Worm (Caenorhabditis elegans): ENCODE results near the gene ZK792.12.

ZK792.12 gene

ce11 chrIV:11646908-11647307 is 46.7 kb upstream of the ZK792.12 start:
- no peak for TF ChIP-seq mdl-1 (tag; optimal IDR thresholded peaks at IDR 0.05)
- TF ChIP-seq aly-2 (tag; optimal IDR thresholded peaks at IDR 0.05), result no peak
- TF ChIP-seq F13H6.1 (tag; optimal IDR thresholded peaks at IDR 0.05), result peak; percentile 19
- peak; percentile 7 for TF ChIP-seq nhr-6 (tag; optimal IDR thresholded peaks at IDR 0.05)
- no peak for TF ChIP-seq skn-1 (tag; optimal IDR thresholded peaks at IDR 0.05)
- no peak for TF ChIP-seq nhr-21 (tag; optimal IDR thresholded peaks at IDR 0.05)
- peak; percentile 40 for TF ChIP-seq nhr-129 (tag; optimal IDR thresholded peaks at IDR 0.05)
- TF ChIP-seq sma-9 (GFP tag; optimal IDR thresholded peaks at IDR 0.05), result peak; percentile 30
- no peak for TF ChIP-seq sma-9 (tag; optimal IDR thresholded peaks at IDR 0.05)
- TF ChIP-seq nhr-237 (tag; optimal IDR thresholded peaks at IDR 0.05), result no peak
- no peak for TF ChIP-seq ztf-1 (GFP tag; conservative IDR thresholded peaks at IDR 0.05)

- TF ChIP-seq elt-1 (tag; optimal IDR thresholded peaks at IDR 0.05) (no peak), ama-1 (optimal IDR thresholded peaks at IDR 0.05) (no peak), nhr-6 (tag; optimal IDR thresholded peaks at IDR 0.05) (peak; percentile 2), ztf-1 (GFP tag; conservative IDR thresholded peaks at IDR 0.05) (no peak), sma-9 (GFP tag; optimal IDR thresholded peaks at IDR 0.05) (peak; percentile 62), sma-9 (tag; optimal IDR thresholded peaks at IDR 0.05) (no peak), C34F6.9 (tag; optimal IDR thresholded peaks at IDR 0.05) (peak; percentile 30), zag-1 (tag; optimal IDR thresholded peaks at IDR 0.05) (no peak), mdl-1 (tag; optimal IDR thresholded peaks at IDR 0.05) (no peak), sem-4 (tag; optimal IDR thresholded peaks at IDR 0.05) (no peak), skn-1 (tag; optimal IDR thresholded peaks at IDR 0.05) (no peak), alr-1 (tag; optimal IDR thresholded peaks at IDR 0.05) (no peak), snpc-4 (tag; optimal IDR thresholded peaks at IDR 0.05) (no peak), gmeb-1 (tag; optimal IDR thresholded peaks at IDR 0.05) (no peak), unc-39 (tag; optimal IDR thresholded peaks at IDR 0.05) (no peak), crh-2 (tag; optimal IDR thresholded peaks at IDR 0.05) (no peak), F13H6.1 (tag; optimal IDR thresholded peaks at IDR 0.05) (peak; percentile 64), nhr-129 (tag; optimal IDR thresholded peaks at IDR 0.05) (peak; percentile 44), Y55F3AM.14 (GFP tag; optimal IDR thresholded peaks at IDR 0.05) (no peak), egl-27 (tag; optimal IDR thresholded peaks at IDR 0.05) (no peak), lin-11 (tag; optimal IDR thresholded peaks at IDR 0.05) (no peak), aly-2 (tag; optimal IDR thresholded peaks at IDR 0.05) (no peak), lsy-2 (tag; optimal IDR thresholded peaks at IDR 0.05) (peak in 1 of 2 experiments; percentile 27), fos-1 (tag; optimal IDR thresholded peaks at IDR 0.05) (no peak), peb-1 (tag; optimal IDR thresholded peaks at IDR 0.05) (no peak), ZK546.5 (tag; optimal IDR thresholded peaks at IDR 0.05) (no peak)
These were observed 44.6 kb upstream of the ZK792.12 start, which contains the start of gene ZK809.8 for ce11 chrIV:11649031-11649430. TSS of gene ZK809.8 (minus strand) at chrIV:11649064.

- TF ChIP-seq mab-5 (tag; optimal IDR thresholded peaks at IDR 0.05), result no peak
- no peak for TF ChIP-seq zag-1 (tag; optimal IDR thresholded peaks at IDR 0.05)
- TF ChIP-seq unc-55 (GFP tag; optimal IDR thresholded peaks at IDR 0.05), result no peak
- no peak for TF ChIP-seq nhr-10 (tag; optimal IDR thresholded peaks at IDR 0.05)
- TF ChIP-seq sem-4 (tag; optimal IDR thresholded peaks at IDR 0.05), result no peak
- no peak for TF ChIP-seq ZK546.5 (tag; optimal IDR thresholded peaks at IDR 0.05)
- TF ChIP-seq elt-3 (tag; optimal IDR thresholded peaks at IDR 0.05), result no peak
- no peak for TF ChIP-seq nhr-237 (tag; optimal IDR thresholded peaks at IDR 0.05)
- TF ChIP-seq dmd-4 (tag; optimal IDR thresholded peaks at IDR 0.05), result no peak
- no peak for TF ChIP-seq alr-1 (tag; optimal IDR thresholded peaks at IDR 0.05)
- no peak for TF ChIP-seq egl-27 (tag; optimal IDR thresholded peaks at IDR 0.05)
- TF ChIP-seq nhr-129 (tag; optimal IDR thresholded peaks at IDR 0.05), result no peak
- TF ChIP-seq nhr-25 (tag; optimal IDR thresholded peaks at IDR 0.05), result no peak
- TF ChIP-seq lin-13 (GFP tag; optimal IDR thresholded peaks at IDR 0.05), result no peak
- no peak for TF ChIP-seq mbf-1 (tag; optimal IDR thresholded peaks at IDR 0.05)
- TF ChIP-seq F13H6.1 (tag; optimal IDR thresholded peaks at IDR 0.05), result no peak
- TF ChIP-seq aly-2 (tag; optimal IDR thresholded peaks at IDR 0.05), result no peak
- TF ChIP-seq crh-2 (tag; optimal IDR thresholded peaks at IDR 0.05), result no peak
- TF ChIP-seq snpc-4 (tag; optimal IDR thresholded peaks at IDR 0.05), result no peak
These were observed 43.2 kb upstream of the ZK792.12 start for ce11 chrIV:11650344-11650743.

DNA sequence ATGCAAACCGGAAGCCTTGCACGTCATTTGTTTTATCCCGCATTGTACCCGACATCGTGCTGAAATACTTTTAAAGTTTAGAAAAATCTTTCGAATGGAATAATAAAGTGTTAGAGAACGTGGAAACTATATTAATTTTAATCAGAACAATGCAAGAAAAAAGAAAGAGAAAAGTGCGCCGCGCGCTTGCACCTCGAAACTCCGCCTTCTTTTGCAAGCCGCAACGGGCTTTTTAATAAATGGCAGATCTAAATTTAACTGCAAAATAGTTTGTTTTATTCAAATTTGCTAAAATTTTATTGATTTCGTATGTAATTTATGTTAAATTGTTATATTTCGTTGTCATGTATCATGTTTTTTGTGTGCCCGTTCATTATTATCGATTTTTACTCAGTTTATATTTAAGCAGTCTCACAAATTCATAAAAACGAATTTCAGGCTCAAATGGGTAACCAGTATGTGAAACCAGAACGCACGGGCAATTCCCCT is 41.6 kb upstream of the ZK792.12 start, which contains the start of the genes acl-3 and ndub-6:
TSS of gene acl-3 (minus strand) at position 59 of the 489 bp plus-strand sequence.
TSS of gene ndub-6 (plus strand) at position 439 of the 489 bp plus-strand sequence.
- TF ChIP-seq ceh-82 (tag; optimal IDR thresholded peaks at IDR 0.05), result no peak
- no peak for TF ChIP-seq R02D3.7 (tag; optimal IDR thresholded peaks at IDR 0.05)
- TF ChIP-seq ama-1 (optimal IDR thresholded peaks at IDR 0.05), result no peak
- TF ChIP-seq lsy-2 (tag; optimal IDR thresholded peaks at IDR 0.05), result peak in 1 of 2 experiments; percentile 14
- TF ChIP-seq mbf-1 (tag; optimal IDR thresholded peaks at IDR 0.05), result no peak
- no peak for TF ChIP-seq lin-11 (tag; optimal IDR thresholded peaks at IDR 0.05)
- no peak for TF ChIP-seq unc-55 (GFP tag; optimal IDR thresholded peaks at IDR 0.05)
- peak; percentile 8 for TF ChIP-seq C34F6.9 (tag; optimal IDR thresholded peaks at IDR 0.05)
- no peak for TF ChIP-seq blmp-1 (tag; optimal IDR thresholded peaks at IDR 0.05; ENCODE audit: insufficient read depth)
- no peak for TF ChIP-seq snpc-4 (tag; optimal IDR thresholded peaks at IDR 0.05)
- TF ChIP-seq skn-1 (tag; optimal IDR thresholded peaks at IDR 0.05), result no peak
- no peak for TF ChIP-seq lin-13 (GFP tag; optimal IDR thresholded peaks at IDR 0.05)
